Fruit fly (Drosophila melanogaster) whole organism, pupa: Measurements from ENCODE around the gene Vha16-3.

Experiments used
- CG10348 ChIP-seq: fragments of 200-800 bp; sonication (Bioruptor generic); IDR thresholded peaks from 2 replicates; pipeline ENCODE4 v1.3.6; 2022; ENCODE audit warnings: missing biosample characterization, missing genetic modification characterization
- CG12605 ChIP-seq: fragments of 200-800 bp; sonication (Bioruptor generic); IDR thresholded peaks from 2 replicates; pipeline ENCODE4 v1.3.6; 2022; ENCODE audit warnings: missing biosample characterization, missing genetic modification characterization
- CG13204 ChIP-seq: fragments of 200-800 bp; sonication (Bioruptor generic); optimal IDR thresholded peaks from 2 replicates; lab custom pipeline; 2018; ENCODE audit warnings: missing biosample characterization, mild to moderate bottlenecking, missing genetic modification characterization, moderate library complexity
- CG14655 ChIP-seq: fragments of 200-800 bp; sonication (Bioruptor generic); optimal IDR thresholded peaks from 3 replicates; lab custom pipeline; 2017; ENCODE audit warnings: mild to moderate bottlenecking, missing biosample characterization, missing genetic modification reagents, missing genetic modification characterization
- CG15710 ChIP-seq: fragments of 200-800 bp; sonication (Bioruptor generic); optimal IDR thresholded peaks from 2 replicates; lab custom pipeline; 2018; ENCODE audit warnings: missing biosample characterization, mild to moderate bottlenecking, missing genetic modification characterization, moderate library complexity
- CG17806 ChIP-seq: fragments of 200-800 bp; sonication (Bioruptor generic); optimal IDR thresholded peaks from 2 replicates; lab custom pipeline; 2018; ENCODE audit warnings: missing biosample characterization, mild to moderate bottlenecking, missing genetic modification characterization, moderate library complexity
- CG32121 ChIP-seq: fragments of 200-800 bp; sonication (Bioruptor generic); IDR thresholded peaks from 2 replicates; pipeline ENCODE4 v1.3.6; 2022; ENCODE audit warnings: missing biosample characterization, missing genetic modification characterization
- CG34367 ChIP-seq: fragments of 200-800 bp; sonication (Bioruptor generic); optimal IDR thresholded peaks from 2 replicates; lab custom pipeline; 2018; ENCODE audit warnings: missing biosample characterization, mild to moderate bottlenecking, missing genetic modification characterization
- CG4496 ChIP-seq: fragments of 200-800 bp; sonication (Bioruptor generic); IDR thresholded peaks from 3 replicates; pipeline ENCODE4 v1.3.6; 2022; ENCODE audit warnings: missing biosample characterization, missing genetic modification characterization
- CG8159 ChIP-seq: fragments of 200-800 bp; sonication (Bioruptor generic); optimal IDR thresholded peaks from 3 replicates; lab custom pipeline; 2018; ENCODE audit warnings: missing biosample characterization, mild to moderate bottlenecking, missing genetic modification characterization, moderate library complexity
- CG8301 ChIP-seq: fragments of 200-800 bp; sonication (Bioruptor generic); optimal IDR thresholded peaks from 2 replicates; lab custom pipeline; 2018; ENCODE audit warnings: missing biosample characterization, mild to moderate bottlenecking, missing genetic modification characterization
- CG9948 ChIP-seq: fragments of 200-800 bp; sonication (Bioruptor generic); optimal IDR thresholded peaks from 2 replicates; lab custom pipeline; 2018; ENCODE audit warnings: missing biosample characterization, mild to moderate bottlenecking, missing genetic modification characterization, moderate library complexity
- D1 ChIP-seq: fragments of 200-800 bp; sonication (Bioruptor generic); optimal IDR thresholded peaks from 2 replicates; lab custom pipeline; 2018; ENCODE audit warnings: missing biosample characterization, mild to moderate bottlenecking, missing genetic modification characterization, moderate library complexity
- EcR ChIP-seq: fragments of 200-800 bp; sonication (Bioruptor generic); optimal IDR thresholded peaks from 3 replicates; lab custom pipeline; 2019; ENCODE audit warnings: missing biosample characterization, missing genetic modification characterization, mild to moderate bottlenecking, moderate library complexity, missing genetic modification reagents
- Ets98B ChIP-seq: fragments of 200-800 bp; sonication (Bioruptor generic); IDR thresholded peaks from 2 replicates; pipeline ENCODE4 v1.3.6; 2022; ENCODE audit warnings: missing biosample characterization, missing genetic modification characterization
- Pif1A ChIP-seq: fragments of 200-800 bp; sonication (Bioruptor generic); optimal IDR thresholded peaks from 3 replicates; lab custom pipeline; 2016; ENCODE audit warnings: missing biosample characterization, missing genetic modification characterization
- Pif1B ChIP-seq: fragments of 200-800 bp; sonication (Bioruptor generic); optimal IDR thresholded peaks from 3 replicates; lab custom pipeline; 2016; ENCODE audit warnings: missing biosample characterization, missing genetic modification characterization
- Snoo ChIP-seq: fragments of 200-800 bp; sonication (Bioruptor generic); optimal IDR thresholded peaks from 3 replicates; lab custom pipeline; 2017; ENCODE audit warnings: missing biosample characterization, mild to moderate bottlenecking, missing genetic modification characterization, inconsistent platforms
- fd96Ca ChIP-seq: fragments of 200-800 bp; sonication (Bioruptor generic); IDR thresholded peaks from 3 replicates; pipeline ENCODE4 v1.3.6; 2022; ENCODE audit warnings: missing biosample characterization, missing genetic modification characterization
- gl ChIP-seq: fragments of 200-800 bp; sonication (Bioruptor generic); optimal IDR thresholded peaks from 2 replicates; lab custom pipeline; 2018; ENCODE audit warnings: missing biosample characterization, mild to moderate bottlenecking, missing genetic modification characterization
- rn ChIP-seq: fragments of 200-800 bp; sonication (Bioruptor generic); IDR thresholded peaks from 2 replicates; pipeline ENCODE4 v1.3.6; 2022; ENCODE audit warnings: missing biosample characterization, missing genetic modification characterization

The Vha16-3 gene

dm6 chr3L:11510489-11510888 is 37.4 kb downstream of the Vha16-3 start, which contains the start of gene CG33272:
Gene CG33272 (minus strand): TSS chr3L:11510589.
- TF ChIP-seq Ets98B (GFP tag; lab: Robert Waterston, UW) (no peak), gl (tag; lab: Kevin White, UChicago) (no peak), EcR (GFP tag; lab: Kevin White, UChicago) (no peak), CG10348 (GFP tag; lab: Robert Waterston, UW) (no peak), Snoo (tag; lab: Kevin White, UChicago) (no peak), CG32121 (GFP tag; lab: Robert Waterston, UW) (no peak), CG8159 (tag; lab: Kevin White, UChicago) (no peak), rn (GFP tag; lab: Robert Waterston, UW) (no peak), CG12605 (no peak), CG14655 (GFP tag; lab: Kevin White, UChicago) (no peak)

DNA sequence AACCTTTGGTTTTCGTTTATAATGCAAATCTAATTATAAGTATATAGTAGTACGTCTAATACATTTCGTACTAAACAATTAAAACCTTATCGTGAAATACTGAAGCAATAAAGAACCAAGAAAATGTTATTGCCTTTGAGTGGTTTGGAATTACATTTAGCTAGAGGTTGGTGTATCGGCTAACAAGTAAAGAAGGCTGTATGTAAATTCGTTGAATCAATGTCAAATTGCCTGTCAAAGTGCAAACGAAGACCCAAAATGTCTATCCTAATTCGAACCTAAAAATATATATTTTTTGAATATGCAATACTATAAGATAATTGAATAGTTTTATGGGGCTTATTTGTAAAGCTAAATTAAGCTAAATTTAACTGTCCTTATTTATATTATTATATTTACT is 38.2 kb downstream of the Vha16-3 start:
- TF ChIP-seq D1 (tag; lab: Kevin White, UChicago) (peak; percentile 62), rn (GFP tag; lab: Robert Waterston, UW) (no peak), CG15710 (tag; lab: Kevin White, UChicago) (no peak), Pif1B (GFP tag; lab: Kevin White, UChicago) (no peak), Snoo (tag; lab: Kevin White, UChicago) (no peak)

- TF ChIP-seq CG12605, result no peak
- no peak for TF ChIP-seq fd96Ca
- no peak for TF ChIP-seq CG8159 (tag; lab: Kevin White, UChicago)
- no peak for TF ChIP-seq CG14655 (GFP tag; lab: Kevin White, UChicago)
- TF ChIP-seq CG13204, result no peak
- no peak for TF ChIP-seq CG32121 (GFP tag; lab: Robert Waterston, UW)
- no peak for TF ChIP-seq EcR (GFP tag; lab: Kevin White, UChicago)
- TF ChIP-seq Snoo (tag; lab: Kevin White, UChicago), result no peak
- no peak for TF ChIP-seq Pif1A
- TF ChIP-seq CG8301, result no peak
- no peak for TF ChIP-seq Pif1B (GFP tag; lab: Kevin White, UChicago)
- TF ChIP-seq gl (tag; lab: Kevin White, UChicago), result no peak
- TF ChIP-seq rn (GFP tag; lab: Robert Waterston, UW), result no peak
- no peak for TF ChIP-seq CG17806 (tag; lab: Kevin White, UChicago)
- no peak for TF ChIP-seq Ets98B (GFP tag; lab: Robert Waterston, UW)
- no peak for TF ChIP-seq D1 (tag; lab: Kevin White, UChicago)
These were observed 38.8 kb downstream of the Vha16-3 start, which contains the start of gene Sgs3 for dm6 chr3L:11511921-11512320. Gene Sgs3 (plus strand): TSS chr3L:11512221.

- no peak for TF ChIP-seq Pif1A
- TF ChIP-seq CG15710 (tag; lab: Kevin White, UChicago), result no peak
- no peak for TF ChIP-seq CG17806 (tag; lab: Kevin White, UChicago)
- TF ChIP-seq fd96Ca, result no peak
- TF ChIP-seq CG4496, result no peak
- no peak for TF ChIP-seq Pif1B (GFP tag; lab: Kevin White, UChicago)
- no peak for TF ChIP-seq CG10348 (GFP tag; lab: Robert Waterston, UW)
- TF ChIP-seq D1 (tag; lab: Kevin White, UChicago), result no peak
- no peak for TF ChIP-seq gl (tag; lab: Kevin White, UChicago)
- no peak for TF ChIP-seq CG12605
- TF ChIP-seq CG9948 (tag; lab: Kevin White, UChicago), result no peak
- TF ChIP-seq CG8301, result no peak
- no peak for TF ChIP-seq Ets98B (GFP tag; lab: Robert Waterston, UW)
- no peak for TF ChIP-seq CG34367 (tag; lab: Kevin White, UChicago)
- TF ChIP-seq CG8159 (tag; lab: Kevin White, UChicago), result no peak
- TF ChIP-seq EcR (GFP tag; lab: Kevin White, UChicago), result no peak
- TF ChIP-seq rn (GFP tag; lab: Robert Waterston, UW), result no peak
These were observed 40.3 kb downstream of the Vha16-3 start, which contains the start of gene CG7512 for dm6 chr3L:11513405-11513804. Gene CG7512 (plus strand): TSS chr3L:11513705.

dm6 chr3L:11515349-11516079 is 42.4 kb downstream of the Vha16-3 start:
- TF ChIP-seq CG34367 (tag; lab: Kevin White, UChicago) (no peak), Pif1B (GFP tag; lab: Kevin White, UChicago) (no peak)

DNA sequence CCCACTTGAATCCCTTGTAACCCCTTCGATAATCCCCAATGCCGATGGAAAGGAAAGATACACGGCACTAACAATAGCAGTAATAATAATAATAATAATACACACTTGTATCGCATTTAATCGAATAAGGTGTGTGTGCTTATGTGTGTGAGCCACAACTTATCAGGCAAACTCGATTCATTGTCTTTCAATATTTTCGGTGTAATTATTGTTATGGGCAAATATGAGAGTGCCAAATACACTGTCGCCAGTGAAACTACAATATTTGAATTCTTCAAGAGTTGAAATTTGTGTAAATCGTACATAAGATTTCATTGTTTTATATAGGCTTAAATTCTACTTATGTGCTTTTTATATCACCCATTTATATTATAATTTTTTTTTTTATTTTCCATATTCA is 43.1 kb downstream of the Vha16-3 start:
- TF ChIP-seq CG4496, result no peak
- TF ChIP-seq CG13204, result no peak
- TF ChIP-seq CG12605, result no peak
- TF ChIP-seq CG32121 (GFP tag; lab: Robert Waterston, UW), result no peak
- TF ChIP-seq CG15710 (tag; lab: Kevin White, UChicago), result no peak
- TF ChIP-seq EcR (GFP tag; lab: Kevin White, UChicago), result no peak
- TF ChIP-seq CG8159 (tag; lab: Kevin White, UChicago), result no peak
- TF ChIP-seq CG34367 (tag; lab: Kevin White, UChicago), result no peak
- no peak for TF ChIP-seq CG17806 (tag; lab: Kevin White, UChicago)
- no peak for TF ChIP-seq Snoo (tag; lab: Kevin White, UChicago)
- no peak for TF ChIP-seq CG9948 (tag; lab: Kevin White, UChicago)
- TF ChIP-seq Pif1B (GFP tag; lab: Kevin White, UChicago), result no peak
- TF ChIP-seq fd96Ca, result no peak
- TF ChIP-seq, all 21 proteins: peak for 0
